7 worm cellular contexts compared by ENCODE assay signal in the genomic region with DNA sequence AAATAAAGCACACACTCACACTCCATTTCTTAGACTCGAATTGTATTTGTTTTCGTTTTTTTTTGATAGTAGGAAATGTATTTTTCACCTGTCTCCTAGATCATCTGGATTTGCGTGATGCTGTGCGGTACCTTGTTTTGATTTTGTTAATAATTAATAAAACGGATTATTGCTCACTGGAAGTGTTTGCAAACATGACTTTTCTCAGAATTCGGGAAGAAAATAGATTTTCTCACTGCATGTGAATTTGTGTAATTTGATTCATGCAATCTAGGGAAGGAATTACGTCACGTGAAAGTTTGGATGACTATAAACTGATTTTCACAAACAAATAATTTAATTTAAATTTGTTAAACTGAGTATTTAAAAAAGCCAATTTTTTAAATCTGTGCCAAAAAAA.
TF ChIP-seq lines count a peak whose summit lies in the region.

No protein-coding gene starts in this region.

TF ChIP-seq in whole organism, L1 larva, 84 proteins besides CTCF, POLR2A, EP300 and RAD21 (continues in another document):
- TF ChIP-seq dpl-1 (GFP tag; optimal IDR thresholded peaks at IDR 0.05; lab: Kevin White, UChicago) (no peak), xbp-1 (tag; optimal IDR thresholded peaks at IDR 0.05; lab: Kevin White, UChicago) (peak; percentile 11), mef-2 (tag; optimal IDR thresholded peaks at IDR 0.05; lab: Kevin White, UChicago) (no peak), efl-3 (GFP tag; optimal IDR thresholded peaks at IDR 0.05; lab: Kevin White, UChicago) (no peak), tbx-2 (tag; optimal IDR thresholded peaks at IDR 0.05; lab: Kevin White, UChicago) (no peak), pax-3 (tag; optimal IDR thresholded peaks at IDR 0.05; lab: Kevin White, UChicago) (no peak), pqm-1 (tag; optimal IDR thresholded peaks at IDR 0.05; lab: Kevin White, UChicago) (no peak), unc-62 (GFP tag; optimal IDR thresholded peaks at IDR 0.05; lab: Kevin White, UChicago) (no peak), fkh-8 (tag; optimal IDR thresholded peaks at IDR 0.05; lab: Kevin White, UChicago) (peak; percentile 76), ceh-88 (GFP tag; IDR thresholded peaks at IDR 0.05; lab: Robert Waterston, UW) (no peak), hpl-2 (GFP tag; optimal IDR thresholded peaks at IDR 0.05; lab: Kevin White, UChicago) (no peak), hlh-4 (tag; optimal IDR thresholded peaks at IDR 0.05; lab: Kevin White, UChicago) (peak; percentile 74), nhr-11 (tag; optimal IDR thresholded peaks at IDR 0.05; lab: Kevin White, UChicago) (no peak)

TF ChIP-seq in whole organism, L2 larva, 48 proteins besides CTCF, POLR2A, EP300 and RAD21 (continues in another document):
- TF ChIP-seq lin-13 (GFP tag; optimal IDR thresholded peaks at IDR 0.05; lab: Kevin White, UChicago) (peak; percentile 18), nhr-77 (tag; optimal IDR thresholded peaks at IDR 0.05; lab: Kevin White, UChicago) (no peak), sma-3 (GFP tag; optimal IDR thresholded peaks at IDR 0.05; lab: Kevin White, UChicago) (peak; percentile 37), ZK546.5 (tag; optimal IDR thresholded peaks at IDR 0.05; lab: Kevin White, UChicago) (no peak), C34F6.9 (tag; optimal IDR thresholded peaks at IDR 0.05; lab: Kevin White, UChicago) (peak; percentile 39), sma-9 (GFP tag; optimal IDR thresholded peaks at IDR 0.05; lab: Kevin White, UChicago) (peak; percentile 46), sma-9 (tag; optimal IDR thresholded peaks at IDR 0.05; lab: Kevin White, UChicago) (no peak), lin-11 (tag; optimal IDR thresholded peaks at IDR 0.05; lab: Kevin White, UChicago) (no peak), snpc-4 (tag; optimal IDR thresholded peaks at IDR 0.05; lab: Kevin White, UChicago) (no peak), alr-1 (tag; optimal IDR thresholded peaks at IDR 0.05; lab: Kevin White, UChicago) (no peak), lsy-2 (tag; optimal IDR thresholded peaks at IDR 0.05; lab: Kevin White, UChicago) (peak in 1 of 2 experiments; percentile 48), nhr-237 (tag; optimal IDR thresholded peaks at IDR 0.05; lab: Kevin White, UChicago) (peak; percentile 11), nhr-21 (tag; optimal IDR thresholded peaks at IDR 0.05; lab: Kevin White, UChicago) (peak; percentile 37)

TF ChIP-seq in whole organism, L3 larva, 47 proteins besides CTCF, POLR2A, EP300 and RAD21:
- TF ChIP-seq nhr-23 (tag; optimal IDR thresholded peaks at IDR 0.05; lab: Kevin White, UChicago), result peak; percentile 61
- peak; percentile 15 for TF ChIP-seq nhr-43 (tag; optimal IDR thresholded peaks at IDR 0.05; lab: Kevin White, UChicago; ENCODE audit: poor library complexity, severe bottlenecking)
- TF ChIP-seq elt-1 (tag; optimal IDR thresholded peaks at IDR 0.05; lab: Kevin White, UChicago), result no peak
- TF ChIP-seq nhr-11 (tag; optimal IDR thresholded peaks at IDR 0.05; lab: Kevin White, UChicago), result peak; percentile 31
- TF ChIP-seq sea-2 (GFP tag; optimal IDR thresholded peaks at IDR 0.05; lab: Kevin White, UChicago), result no peak
- TF ChIP-seq ceh-28 (tag; optimal IDR thresholded peaks at IDR 0.05; lab: Kevin White, UChicago), result peak; percentile 6

TF ChIP-seq in whole organism, L4 larva, 104 proteins besides CTCF, POLR2A, EP300 and RAD21 (continues in another document):
- TF ChIP-seq lim-7 (GFP tag; IDR thresholded peaks at IDR 0.05; lab: Robert Waterston, UW) (no peak), egl-27 (tag; optimal IDR thresholded peaks at IDR 0.05; lab: Kevin White, UChicago) (no peak), hlh-11 (tag; optimal IDR thresholded peaks at IDR 0.05; lab: Kevin White, UChicago) (no peak), nhr-6 (tag; optimal IDR thresholded peaks at IDR 0.05; lab: Kevin White, UChicago) (no peak), F44E2.7 (GFP tag; IDR thresholded peaks at IDR 0.05; lab: Robert Waterston, UW) (no peak), fos-1 (tag; optimal IDR thresholded peaks at IDR 0.05; lab: Kevin White, UChicago) (no peak), daf-19 (GFP tag; conservative IDR thresholded peaks at IDR 0.05; lab: Robert Waterston, UW) (no peak), lin-15B (tag; optimal IDR thresholded peaks at IDR 0.05; lab: Kevin White, UChicago) (no peak), dpl-1 (GFP tag; optimal IDR thresholded peaks at IDR 0.05; lab: Kevin White, UChicago) (no peak), mxl-3 (GFP tag; optimal IDR thresholded peaks at IDR 0.05; lab: Kevin White, UChicago) (no peak), pqm-1 (tag; optimal IDR thresholded peaks at IDR 0.05; lab: Kevin White, UChicago) (no peak), aly-2 (tag; optimal IDR thresholded peaks at IDR 0.05; lab: Kevin White, UChicago) (no peak), rbr-2 (tag; optimal IDR thresholded peaks at IDR 0.05; lab: Kevin White, UChicago) (peak; percentile 20), lin-29 (GFP tag; IDR thresholded peaks at IDR 0.05; lab: Robert Waterston, UW) (no peak), gei-8 (GFP tag; optimal IDR thresholded peaks at IDR 0.05; lab: Kevin White, UChicago) (no peak), mdl-1 (tag; optimal IDR thresholded peaks at IDR 0.05; lab: Kevin White, UChicago) (no peak)

TF ChIP-seq in whole organism, late embryonic, 69 proteins besides CTCF, POLR2A, EP300 and RAD21:
- no peak for TF ChIP-seq fkh-10 (GFP tag; optimal IDR thresholded peaks at IDR 0.05; lab: Kevin White, UChicago)
- TF ChIP-seq pros-1 (tag; optimal IDR thresholded peaks at IDR 0.05; lab: Kevin White, UChicago), result no peak
- TF ChIP-seq ceh-18 (tag; optimal IDR thresholded peaks at IDR 0.05; lab: Kevin White, UChicago), result no peak
- TF ChIP-seq K09A11.1 (tag; optimal IDR thresholded peaks at IDR 0.05; lab: Kevin White, UChicago; ENCODE audit: insufficient read depth), result no peak
- TF ChIP-seq hlh-30 (tag; optimal IDR thresholded peaks at IDR 0.05; lab: Kevin White, UChicago; ENCODE audit: insufficient read depth), result no peak
- TF ChIP-seq ceh-19 (GFP tag; optimal IDR thresholded peaks at IDR 0.05; lab: Kevin White, UChicago), result peak; percentile 24
- peak; percentile 77 for TF ChIP-seq unc-42 (tag; optimal IDR thresholded peaks at IDR 0.05; lab: Kevin White, UChicago)
- TF ChIP-seq hlh-13 (GFP tag; optimal IDR thresholded peaks at IDR 0.05; lab: Kevin White, UChicago), result no peak
- no peak for TF ChIP-seq sox-4 (tag; optimal IDR thresholded peaks at IDR 0.05; lab: Kevin White, UChicago)
- TF ChIP-seq pha-2 (tag; optimal IDR thresholded peaks at IDR 0.05; lab: Kevin White, UChicago), result no peak
- no peak for TF ChIP-seq nfya-1 (tag; optimal IDR thresholded peaks at IDR 0.05; lab: Kevin White, UChicago)

TF ChIP-seq in whole organism, mixed stage, embryonic, 35 proteins besides CTCF, POLR2A, EP300 and RAD21:
- TF ChIP-seq ces-1 (GFP tag; optimal IDR thresholded peaks at IDR 0.05; lab: Kevin White, UChicago) (peak; percentile 67), lsy-2 (tag; optimal IDR thresholded peaks at IDR 0.05; lab: Kevin White, UChicago) (no peak), lin-13 (tag; optimal IDR thresholded peaks at IDR 0.05; lab: Kevin White, UChicago) (no peak)

TF ChIP-seq in whole organism, young adult, 124 proteins besides CTCF, POLR2A, EP300 and RAD21:
- TF ChIP-seq nfyb-1 (GFP tag; IDR thresholded peaks at IDR 0.05; lab: Robert Waterston, UW) (0 out of 2 replicates have a peak, but pooled peaks have one; percentile 14), chd-7 (tag; optimal IDR thresholded peaks at IDR 0.05; lab: Kevin White, UChicago) (no peak), ztf-6 (GFP tag; IDR thresholded peaks at IDR 0.05; lab: Robert Waterston, UW) (no peak), fkh-3 (tag; optimal IDR thresholded peaks at IDR 0.05; lab: Kevin White, UChicago) (no peak)
TF ChIP-seq in whole organism, young adult: peak in this region for 1.
